Fruit fly (Drosophila melanogaster) whole organism, wandering third instar larva: ENCODE results near the gene CG7295.

Experiments used
- Abd-B ChIP-seq: fragments of >200 bp; optimal IDR thresholded peaks from 2 replicates; lab custom pipeline; 2017; ENCODE audit warnings: missing biosample characterization, missing genetic modification characterization
- CG32264 ChIP-seq: fragments of 200-800 bp; sonication (Bioruptor generic); optimal IDR thresholded peaks from 2 replicates; lab custom pipeline; 2016; ENCODE audit warnings: missing biosample characterization, missing genetic modification characterization
- Sp1 ChIP-seq: fragments of 200-800 bp; sonication (Bioruptor generic); optimal IDR thresholded peaks from 3 replicates; lab custom pipeline; 2019; ENCODE audit warnings: missing biosample characterization, mild to moderate bottlenecking, missing genetic modification characterization, moderate library complexity
- brk ChIP-seq: fragments of 200-800 bp; sonication (Bioruptor generic); optimal IDR thresholded peaks from 2 replicates; lab custom pipeline; 2016; ENCODE audit warnings: missing biosample characterization, mild to moderate bottlenecking, missing genetic modification characterization
- fru ChIP-seq: fragments of 200-800 bp; sonication (Bioruptor generic); optimal IDR thresholded peaks from 3 replicates; lab custom pipeline; 2016; ENCODE audit warnings: missing biosample characterization, mild to moderate bottlenecking, missing genetic modification characterization
- lola ChIP-seq: fragments of >200 bp; optimal IDR thresholded peaks from 2 replicates; lab custom pipeline; 2017; ENCODE audit warnings: missing biosample characterization, missing genetic modification characterization
- sage ChIP-seq: fragments of 200-800 bp; sonication (Bioruptor generic); optimal IDR thresholded peaks from 2 replicates; lab custom pipeline; 2016; ENCODE audit warnings: missing biosample characterization, mild to moderate bottlenecking, missing genetic modification characterization

- TF ChIP-seq CG32264 (GFP tag; lab: Kevin White, UChicago) (no peak), brk (GFP tag; lab: Kevin White, UChicago) (no peak), Abd-B (GFP tag; lab: Kevin White, UChicago) (no peak), sage (GFP tag; lab: Kevin White, UChicago) (no peak), lola (GFP tag; lab: Kevin White, UChicago) (no peak), Sp1 (GFP tag; lab: Kevin White, UChicago) (no peak), fru (GFP tag; lab: Kevin White, UChicago) (no peak)
Measured at dm6 chr2L:1901269-1901668, 31.7 kb downstream of the CG7295 start.
